Worm (Caenorhabditis elegans): ENCODE measurements around the gene srx-87.

DNA sequence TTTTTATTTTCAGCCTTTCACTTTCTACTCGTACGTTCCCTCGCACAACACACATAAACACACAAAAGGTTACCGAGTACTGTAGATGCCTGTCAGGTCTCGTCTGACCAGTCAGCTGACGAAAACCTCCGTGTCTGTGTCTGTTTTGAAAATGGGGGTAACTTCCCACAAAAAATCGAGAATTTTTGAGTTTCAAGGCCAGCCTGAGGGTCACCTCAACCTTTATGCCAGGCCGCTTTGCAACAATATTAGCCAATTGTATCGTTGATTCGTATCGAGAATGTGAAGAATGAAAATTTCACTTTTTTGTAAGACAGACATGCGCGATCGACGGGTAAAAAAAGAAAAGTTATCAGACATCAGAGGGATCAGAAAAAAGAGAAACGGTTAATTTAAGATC, 33.6 kb upstream of the srx-87 start:
- TF ChIP-seq sma-3 (GFP tag; optimal IDR thresholded peaks at IDR 0.05), result peak; percentile 82
- TF ChIP-seq nhr-77 (tag; optimal IDR thresholded peaks at IDR 0.05), result no peak
- peak; percentile 16 for TF ChIP-seq snpc-4 (tag; optimal IDR thresholded peaks at IDR 0.05)
- no peak for TF ChIP-seq nhr-237 (tag; optimal IDR thresholded peaks at IDR 0.05)
- peak; percentile 16 for TF ChIP-seq ztf-4 (tag; optimal IDR thresholded peaks at IDR 0.05)
- no peak for TF ChIP-seq unc-39 (tag; optimal IDR thresholded peaks at IDR 0.05)
- peak in 1 of 2 experiments; percentile 45 for TF ChIP-seq lsy-2 (tag; optimal IDR thresholded peaks at IDR 0.05)
- TF ChIP-seq nhr-11 (tag; optimal IDR thresholded peaks at IDR 0.05), result no peak
- no peak for TF ChIP-seq nhr-23 (tag; optimal IDR thresholded peaks at IDR 0.05)
- TF ChIP-seq ceh-82 (tag; optimal IDR thresholded peaks at IDR 0.05), result no peak
- TF ChIP-seq blmp-1 (tag; optimal IDR thresholded peaks at IDR 0.05; ENCODE audit: insufficient read depth), result peak; percentile 97
- no peak for TF ChIP-seq lin-13 (GFP tag; optimal IDR thresholded peaks at IDR 0.05)
- no peak for TF ChIP-seq unc-55 (GFP tag; optimal IDR thresholded peaks at IDR 0.05)
